Fruit fly (Drosophila melanogaster) S2 (cell line): ENCODE measurements around the gene TSG101.

Source experiments
- CG8478 ChIP-seq: fragments of >200 bp; optimal IDR thresholded peaks from 2 replicates; lab custom pipeline; 2018
- CTCF ChIP-seq, 2 experiments: fragments of >200 bp; optimal IDR thresholded peaks; 2 replicates each; lab custom pipeline; 2018

DNA sequence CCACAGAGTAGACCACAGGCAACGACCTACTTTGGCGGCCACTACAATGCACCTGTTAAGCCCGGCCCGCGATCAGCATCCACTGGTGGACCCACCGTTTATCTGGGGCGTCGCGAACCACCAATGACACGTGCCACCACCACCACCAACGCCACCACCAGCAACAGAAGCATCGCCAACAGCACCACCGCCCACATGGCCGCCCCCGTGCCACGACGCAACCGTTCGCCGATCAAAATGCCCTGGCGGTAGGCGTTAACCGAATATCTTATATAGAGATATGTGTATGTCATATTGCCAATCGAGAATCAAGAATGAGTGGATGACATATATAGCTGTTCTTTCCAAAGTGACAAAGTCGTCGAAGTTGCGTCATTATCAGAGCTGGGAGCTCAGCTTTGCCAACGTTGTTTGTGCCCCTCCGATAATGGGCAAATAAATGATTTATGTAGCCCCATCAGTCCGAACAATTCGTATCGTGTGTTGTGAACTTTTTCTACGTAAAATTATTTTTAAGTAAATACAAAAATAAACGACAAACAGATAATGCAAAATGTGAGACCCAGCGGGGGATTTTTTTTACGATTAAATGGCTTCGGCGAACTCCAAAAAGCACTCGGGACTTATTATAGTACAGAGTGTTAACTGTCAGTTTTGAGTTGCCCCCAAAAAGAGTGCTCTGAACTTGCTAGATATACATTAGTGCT, 36.9 kb downstream of the TSG101 start:
- TF ChIP-seq CTCF (optimal IDR thresholded peaks at IDR 0.05; lab: Kevin White, UChicago): no peak
- TF ChIP-seq CG8478 (lab: Kevin White, UChicago): no peak
